Fruit fly (Drosophila melanogaster) whole organism, wandering third instar larva: ENCODE measurements around the gene Zn72D.

Experiments used
- Dfd ChIP-seq: fragments of >200 bp; optimal IDR thresholded peaks from 2 replicates; lab custom pipeline; 2017; ENCODE audit warnings: missing biosample characterization, missing genetic modification characterization
- Hr83 ChIP-seq: fragments of 200-300 bp; sonication (Bioruptor generic); optimal IDR thresholded peaks from 2 replicates; lab custom pipeline; 2016; ENCODE audit warnings: missing biosample characterization, mild to moderate bottlenecking, missing genetic modification characterization, moderate library complexity; ENCODE audit not compliant: poor library complexity, severe bottlenecking
- Jra ChIP-seq: sonication (Bioruptor generic); optimal IDR thresholded peaks from 2 replicates; lab custom pipeline; 2016; ENCODE audit warnings: missing biosample characterization, missing genetic modification characterization
- ey ChIP-seq: fragments of 200-800 bp; sonication (Bioruptor generic); optimal IDR thresholded peaks from 2 replicates; lab custom pipeline; 2016; ENCODE audit warnings: missing biosample characterization, missing genetic modification characterization
- h ChIP-seq: fragments of 200-800 bp; sonication (Bioruptor generic); optimal IDR thresholded peaks from 3 replicates; lab custom pipeline; 2016; ENCODE audit warnings: missing biosample characterization, mild to moderate bottlenecking, missing genetic modification characterization
- pan ChIP-seq: fragments of >200 bp; optimal IDR thresholded peaks from 2 replicates; lab custom pipeline; 2017
- usp ChIP-seq: fragments of >200 bp; optimal IDR thresholded peaks from 2 replicates; lab custom pipeline; 2017; ENCODE audit warnings: missing biosample characterization, missing genetic modification characterization

DNA sequence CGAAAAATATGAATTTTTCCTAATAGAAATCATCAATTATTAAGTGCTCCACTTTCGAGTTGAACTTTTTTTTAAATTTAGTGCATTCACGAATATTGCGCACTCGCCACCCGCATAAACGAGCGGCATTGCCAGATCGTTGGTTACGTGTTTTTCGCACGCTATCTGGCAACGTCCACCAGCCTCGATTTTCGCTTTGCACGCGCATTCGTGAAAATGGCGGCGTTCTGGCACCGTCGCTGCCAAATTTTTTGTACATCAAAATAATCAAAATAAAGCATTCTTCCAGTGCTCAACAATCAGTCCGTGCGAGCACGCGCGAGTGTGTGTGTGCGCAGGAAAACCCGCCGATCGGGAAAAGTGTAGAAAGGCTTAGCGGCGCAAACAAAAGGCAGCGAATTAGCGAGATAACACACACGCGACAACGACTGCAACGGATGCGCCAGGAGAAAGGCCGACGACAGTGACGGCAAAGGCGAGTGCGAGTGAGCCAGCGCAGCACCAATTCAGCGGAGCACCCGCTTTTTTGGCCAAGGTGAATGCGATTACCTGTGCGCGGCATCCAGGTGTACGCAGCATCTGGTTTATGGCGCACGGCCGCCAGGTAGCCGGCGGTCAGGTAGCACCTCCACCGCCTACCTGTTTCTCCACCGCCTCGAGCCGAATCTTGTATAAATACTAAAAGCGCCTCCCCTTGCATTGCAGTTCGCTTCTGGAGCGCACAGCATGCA lies 1.3 kb upstream of the Zn72D start:
- TF ChIP-seq Dfd (GFP tag; lab: Kevin White, UChicago) = no peak
- TF ChIP-seq Jra (GFP tag; lab: Kevin White, UChicago) = peak; percentile 82
- TF ChIP-seq pan (lab: Kevin White, UChicago) = no peak
- TF ChIP-seq Hr83 (GFP tag; lab: Kevin White, UChicago) = peak; percentile 73
- peak; percentile 96 for TF ChIP-seq h (GFP tag; lab: Kevin White, UChicago)
- TF ChIP-seq ey (GFP tag; lab: Kevin White, UChicago) = peak; percentile 92
- no peak for TF ChIP-seq usp (GFP tag; lab: Kevin White, UChicago)
